Fruit fly (Drosophila melanogaster) whole organism, embryonic: ENCODE data around the gene CG9132.
A peak's percentile ranks its signal among the peaks of the same experiment; 100 is the strongest.

ENCODE experiments used
- Abd-B ChIP-seq: fragments of 200-800 bp; sonication (Bioruptor generic); optimal IDR thresholded peaks from 2 replicates; lab custom pipeline; 2018; ENCODE audit warnings: missing biosample characterization, mild to moderate bottlenecking, missing genetic modification characterization, moderate library complexity
- Adf1 ChIP-seq: fragments of 200-800 bp; sonication (Bioruptor generic); IDR thresholded peaks from 2 replicates; pipeline ENCODE4 v1.3.6; 2022; ENCODE audit warnings: missing biosample characterization, missing genetic modification characterization
- Atf6 ChIP-seq: fragments of 200-800 bp; sonication (Bioruptor generic); IDR thresholded peaks from 2 replicates; pipeline ENCODE4 v1.3.6; 2022; ENCODE audit warnings: missing biosample characterization, missing genetic modification characterization
- C15 ChIP-seq: fragments of 200-800 bp; sonication (Bioruptor generic); IDR thresholded peaks from 3 replicates; pipeline ENCODE4 v1.3.6; 2022; ENCODE audit warnings: missing biosample characterization, missing genetic modification characterization
- CG10366 ChIP-seq: fragments of 200-800 bp; sonication (Bioruptor generic); IDR thresholded peaks from 2 replicates; pipeline ENCODE4 v1.3.6; 2022; ENCODE audit warnings: missing biosample characterization, missing genetic modification characterization
- CG12155 ChIP-seq: fragments of 200-800 bp; sonication (Bioruptor generic); optimal IDR thresholded peaks from 3 replicates; lab custom pipeline; 2016; ENCODE audit warnings: missing biosample characterization, missing genetic modification characterization
- CG1233 ChIP-seq: fragments of 200-800 bp; sonication (Bioruptor generic); optimal IDR thresholded peaks from 4 replicates; lab custom pipeline; 2018; ENCODE audit warnings: missing biosample characterization, mild to moderate bottlenecking, missing genetic modification characterization
- CG12744 ChIP-seq: fragments of 200-800 bp; sonication (Bioruptor generic); optimal IDR thresholded peaks from 2 replicates; lab custom pipeline; 2016; ENCODE audit warnings: missing biosample characterization, missing genetic modification characterization
- CG12942 ChIP-seq: fragments of 200-800 bp; sonication (Bioruptor generic); optimal IDR thresholded peaks from 3 replicates; lab custom pipeline; 2016; ENCODE audit warnings: missing biosample characterization, missing genetic modification characterization
- CG1529 ChIP-seq: fragments of 200-800 bp; sonication (Bioruptor generic); optimal IDR thresholded peaks from 3 replicates; lab custom pipeline; 2018; ENCODE audit warnings: missing biosample characterization, missing genetic modification characterization
- CG15514 ChIP-seq: fragments of 200-800 bp; sonication (Bioruptor generic); optimal IDR thresholded peaks from 3 replicates; lab custom pipeline; 2017; ENCODE audit warnings: missing biosample characterization, missing genetic modification characterization, mild to moderate bottlenecking, moderate library complexity, missing genetic modification reagents
- CG1647 ChIP-seq: fragments of 200-800 bp; sonication (Bioruptor generic); optimal IDR thresholded peaks from 3 replicates; lab custom pipeline; 2016; ENCODE audit warnings: missing biosample characterization, missing genetic modification characterization
- CG17829 ChIP-seq: fragments of 200-800 bp; optimal IDR thresholded peaks from 2 replicates; lab custom pipeline; 2019; ENCODE audit warnings: missing biosample characterization, mild to moderate bottlenecking, missing genetic modification characterization, moderate library complexity
- CG18599 ChIP-seq: fragments of 200-800 bp; sonication (Bioruptor generic); optimal IDR thresholded peaks from 3 replicates; lab custom pipeline; 2017; ENCODE audit warnings: missing biosample characterization, missing genetic modification characterization, mild to moderate bottlenecking, moderate library complexity, missing genetic modification reagents
- CG33213 ChIP-seq: fragments of 200-800 bp; sonication (Bioruptor generic); optimal IDR thresholded peaks from 3 replicates; lab custom pipeline; 2016; ENCODE audit warnings: missing biosample characterization, missing genetic modification characterization
- CG4404 ChIP-seq: fragments of 200-800 bp; sonication (Bioruptor generic); IDR thresholded peaks from 2 replicates; pipeline ENCODE4 v1.3.6; 2022; ENCODE audit warnings: missing biosample characterization, missing genetic modification characterization
- CG4820 ChIP-seq: fragments of 200-800 bp; sonication (Bioruptor generic); optimal IDR thresholded peaks from 3 replicates; lab custom pipeline; 2016; ENCODE audit warnings: missing biosample characterization, missing genetic modification characterization
- CG6175 ChIP-seq: fragments of 200-800 bp; sonication (Bioruptor generic); IDR thresholded peaks from 3 replicates; pipeline ENCODE4 v1.3.6; 2022; ENCODE audit warnings: missing biosample characterization, missing genetic modification characterization
- CG7745 ChIP-seq: fragments of 200-800 bp; sonication (Bioruptor generic); optimal IDR thresholded peaks from 2 replicates; lab custom pipeline; 2018; ENCODE audit warnings: missing biosample characterization, mild to moderate bottlenecking, missing genetic modification characterization, moderate library complexity
- CG8388 ChIP-seq: fragments of 200-800 bp; sonication (Bioruptor generic); optimal IDR thresholded peaks from 2 replicates; lab custom pipeline; 2019; ENCODE audit warnings: missing biosample characterization, mild to moderate bottlenecking, missing genetic modification characterization, moderate library complexity
- CG8944 ChIP-seq: fragments of 200-800 bp; sonication (Bioruptor generic); optimal IDR thresholded peaks from 3 replicates; lab custom pipeline; 2016; ENCODE audit warnings: missing biosample characterization, missing genetic modification characterization
- CG9797 ChIP-seq: fragments of 200-800 bp; sonication (Bioruptor generic); optimal IDR thresholded peaks from 3 replicates; lab custom pipeline; 2018; ENCODE audit warnings: missing biosample characterization, mild to moderate bottlenecking, missing genetic modification characterization
- Dad ChIP-seq: fragments of 200-800 bp; sonication (Bioruptor generic); optimal IDR thresholded peaks from 3 replicates; lab custom pipeline; 2016; ENCODE audit warnings: missing biosample characterization, missing genetic modification characterization
- Dbx ChIP-seq: fragments of 200-800 bp; sonication (Bioruptor generic); IDR thresholded peaks from 3 replicates; pipeline ENCODE4 v1.3.6; 2022; ENCODE audit warnings: missing biosample characterization, missing genetic modification characterization
- Doc2 ChIP-seq: fragments of 200-800 bp; sonication (Bioruptor generic); IDR thresholded peaks from 2 replicates; pipeline ENCODE4 v1.3.6; 2022; ENCODE audit warnings: missing biosample characterization, missing genetic modification characterization
- Dref ChIP-seq: fragments of 200-800 bp; sonication (Bioruptor generic); IDR thresholded peaks from 2 replicates; pipeline ENCODE4 v1.3.6; 2022; ENCODE audit warnings: missing biosample characterization, missing genetic modification characterization
- Drgx ChIP-seq: fragments of 200-800 bp; sonication (Bioruptor generic); IDR thresholded peaks from 2 replicates; pipeline ENCODE4 v1.3.6; 2022; ENCODE audit warnings: missing biosample characterization, missing genetic modification characterization
- Eip74EF ChIP-seq, 2 experiments: fragments of 200-800 bp in 1 of 2; fragments of >200 bp in 1 of 2; sonication (Bioruptor generic) in 1 of 2; optimal IDR thresholded peaks; 2 replicates each; lab custom pipeline; 2017 to 2019; ENCODE audit warnings: missing biosample characterization in 2 of 2, missing genetic modification characterization in 2 of 2, mild to moderate bottlenecking in 1 of 2, moderate library complexity in 1 of 2
- Ets65A ChIP-seq: fragments of 200-800 bp; sonication (Bioruptor generic); peaks from one replicate; lab custom pipeline; 2016; ENCODE audit warnings: missing biosample characterization, missing genetic modification characterization
- Med ChIP-seq: fragments of 200-800 bp; sonication (Bioruptor generic); peaks from one replicate; lab custom pipeline; 2016; ENCODE audit warnings: missing biosample characterization, missing genetic modification characterization, mild to moderate bottlenecking, inconsistent platforms, moderate library complexity
- Opbp ChIP-seq: fragments of 200-800 bp; sonication (Bioruptor generic); IDR thresholded peaks from 3 replicates; pipeline ENCODE4 v1.3.6; 2022; ENCODE audit warnings: missing biosample characterization, missing genetic modification characterization; ENCODE audit not compliant: partially characterized antibody
- Optix ChIP-seq: fragments of 200-800 bp; sonication (Bioruptor generic); IDR thresholded peaks from 3 replicates; pipeline ENCODE4 v1.3.6; 2022; ENCODE audit warnings: missing biosample characterization, missing genetic modification characterization
- Side ChIP-seq: fragments of 200-800 bp; sonication (Bioruptor generic); optimal IDR thresholded peaks from 2 replicates; lab custom pipeline; 2016; ENCODE audit warnings: missing biosample characterization, missing genetic modification characterization
- Sox100B ChIP-seq: fragments of 200-800 bp; sonication (Bioruptor generic); optimal IDR thresholded peaks from 3 replicates; lab custom pipeline; 2018; ENCODE audit warnings: missing biosample characterization, mild to moderate bottlenecking, missing genetic modification characterization
- Sox102F ChIP-seq: fragments of 200-800 bp; sonication (Bioruptor generic); optimal IDR thresholded peaks from 2 replicates; lab custom pipeline; 2018; ENCODE audit warnings: missing biosample characterization, mild to moderate bottlenecking, missing genetic modification characterization, moderate library complexity
- Sry-β ChIP-seq: fragments of 200-800 bp; sonication (Bioruptor generic); optimal IDR thresholded peaks from 2 replicates; lab custom pipeline; 2018; ENCODE audit warnings: missing biosample characterization, mild to moderate bottlenecking, missing genetic modification characterization, moderate library complexity
- bsh ChIP-seq, 2 experiments: fragments of 200-800 bp; sonication (Bioruptor generic); optimal IDR thresholded peaks; 2 replicates each; lab custom pipeline; 2017 to 2018; ENCODE audit warnings: mild to moderate bottlenecking in 2 of 2, missing biosample characterization in 2 of 2, missing genetic modification characterization in 2 of 2, moderate library complexity in 1 of 2
- cato ChIP-seq: fragments of 200-800 bp; sonication (Bioruptor generic); optimal IDR thresholded peaks from 2 replicates; lab custom pipeline; 2016; ENCODE audit warnings: missing biosample characterization, missing genetic modification characterization, borderline replicate concordance
- gfzf ChIP-seq: fragments of 200-800 bp; sonication (Bioruptor generic); optimal IDR thresholded peaks from 2 replicates; lab custom pipeline; 2016; ENCODE audit warnings: missing biosample characterization, mild to moderate bottlenecking, missing genetic modification characterization, moderate library complexity
- grn ChIP-seq: fragments of 200-800 bp; sonication (Bioruptor generic); optimal IDR thresholded peaks from 3 replicates; lab custom pipeline; 2017; ENCODE audit warnings: missing biosample characterization, missing genetic modification characterization
- inv ChIP-seq: fragments of 200-800 bp; sonication (Bioruptor generic); IDR thresholded peaks from 2 replicates; pipeline ENCODE4 v1.3.6; 2022; ENCODE audit warnings: missing biosample characterization, missing genetic modification characterization; ENCODE audit not compliant: partially characterized antibody
- jigr1 ChIP-seq: fragments of 200-800 bp; sonication (Bioruptor generic); IDR thresholded peaks from 3 replicates; pipeline ENCODE4 v1.3.6; 2022; ENCODE audit warnings: missing biosample characterization, missing genetic modification characterization
- mirr ChIP-seq: fragments of 200-800 bp; sonication (Bioruptor generic); optimal IDR thresholded peaks from 3 replicates; lab custom pipeline; 2018; ENCODE audit warnings: missing biosample characterization, mild to moderate bottlenecking, missing genetic modification characterization
- p53 ChIP-seq: fragments of 200-800 bp; sonication (Bioruptor generic); optimal IDR thresholded peaks from 2 replicates; lab custom pipeline; 2016; ENCODE audit warnings: missing biosample characterization, missing genetic modification characterization
- rib ChIP-seq: fragments of 200-800 bp; sonication (Bioruptor generic); IDR thresholded peaks from 2 replicates; pipeline ENCODE4 v1.3.6; 2022; ENCODE audit warnings: missing biosample characterization, missing genetic modification characterization
- tap ChIP-seq: fragments of 200-800 bp; optimal IDR thresholded peaks from 3 replicates; lab custom pipeline; 2019; ENCODE audit warnings: missing biosample characterization, mild to moderate bottlenecking, missing genetic modification characterization, moderate library complexity
- tin ChIP-seq: fragments of 200-800 bp; sonication (Bioruptor generic); optimal IDR thresholded peaks from 3 replicates; lab custom pipeline; 2016; ENCODE audit warnings: missing biosample characterization, missing genetic modification characterization
- tx ChIP-seq: fragments of 200-800 bp; sonication (Bioruptor generic); optimal IDR thresholded peaks from 2 replicates; lab custom pipeline; 2016; ENCODE audit warnings: missing biosample characterization, missing genetic modification characterization
- vfl ChIP-seq: fragments of 200-800 bp; sonication (Bioruptor generic); optimal IDR thresholded peaks from 2 replicates; lab custom pipeline; 2016; ENCODE audit warnings: missing biosample characterization, missing genetic modification characterization
- vvl ChIP-seq: fragments of 200-800 bp; sonication (Bioruptor generic); IDR thresholded peaks from 2 replicates; pipeline ENCODE4 v1.3.6; 2022; ENCODE audit warnings: missing biosample characterization, missing genetic modification characterization

Gene CG9132

dm6 chrX:16782175-16782916 is 18.2 kb downstream of the CG9132 start (continued):
- peak; percentile 29 for TF ChIP-seq vfl (GFP tag; lab: Kevin White, UChicago)
- no peak for TF ChIP-seq CG6175 (GFP tag; lab: Robert Waterston, UW)
- TF ChIP-seq CG12942 (GFP tag; lab: Kevin White, UChicago): peak; percentile 13
- TF ChIP-seq Ets65A: peak; percentile 76
- TF ChIP-seq CG1233: peak; percentile 25
- TF ChIP-seq Dad: no peak
- peak; percentile 37 for TF ChIP-seq CG8944 (GFP tag; lab: Kevin White, UChicago)
- no peak for TF ChIP-seq Opbp
- TF ChIP-seq tin (GFP tag; lab: Kevin White, UChicago): peak; percentile 53
- no peak for TF ChIP-seq jigr1
- TF ChIP-seq Optix (GFP tag; lab: Robert Waterston, UW): peak; percentile 60; the same call in 1 of the 3 replicates
- TF ChIP-seq Dref (GFP tag; lab: Robert Waterston, UW): no peak
- TF ChIP-seq CG15514: peak; percentile 44
- TF ChIP-seq CG17829: no peak
- peak; percentile 14 for TF ChIP-seq grn (GFP tag; lab: Kevin White, UChicago)
- peak; percentile 52 for TF ChIP-seq tx (GFP tag; lab: Kevin White, UChicago)
- TF ChIP-seq CG12744 (GFP tag; lab: Kevin White, UChicago): no peak
- peak; percentile 69 for TF ChIP-seq Sox102F (GFP tag; lab: Kevin White, UChicago)
- TF ChIP-seq CG4820 (GFP tag; lab: Kevin White, UChicago): peak; percentile 37
- no peak for TF ChIP-seq CG1529 (GFP tag; lab: Kevin White, UChicago)
- TF ChIP-seq CG7745 (tag; lab: Kevin White, UChicago): no peak
- TF ChIP-seq bsh (GFP tag; optimal IDR thresholded peaks at IDR 0.05; lab: Kevin White, UChicago): peak in 1 of 2 experiments; percentile 62
- peak; percentile 38 for TF ChIP-seq CG12155
- no peak for TF ChIP-seq Adf1 (GFP tag; lab: Robert Waterston, UW)
- peak; percentile 67 for TF ChIP-seq Drgx (GFP tag; lab: Robert Waterston, UW)
- TF ChIP-seq Med: peak; percentile 87
- peak; percentile 48 for TF ChIP-seq CG10366 (GFP tag; lab: Robert Waterston, UW)
- no peak for TF ChIP-seq rib (GFP tag; lab: Robert Waterston, UW)
- TF ChIP-seq Side (GFP tag; lab: Kevin White, UChicago): peak; percentile 50
- no peak for TF ChIP-seq Doc2 (GFP tag; lab: Robert Waterston, UW)
- TF ChIP-seq CG8388 (GFP tag; lab: Kevin White, UChicago): peak; percentile 41
- TF ChIP-seq inv (GFP tag; lab: Robert Waterston, UW): no peak
- TF ChIP-seq CG18599 (GFP tag; lab: Kevin White, UChicago): peak; percentile 49
- TF ChIP-seq Sry-β (GFP tag; lab: Kevin White, UChicago): no peak
- TF ChIP-seq mirr (GFP tag; lab: Kevin White, UChicago): peak; percentile 45
- no peak for TF ChIP-seq gfzf (GFP tag; lab: Kevin White, UChicago)
- no peak for TF ChIP-seq CG33213 (GFP tag; lab: Kevin White, UChicago)
- TF ChIP-seq CG9797 (GFP tag; lab: Kevin White, UChicago): no peak
- peak; percentile 58 for TF ChIP-seq vvl (GFP tag; lab: Robert Waterston, UW)
- TF ChIP-seq Dbx (GFP tag; lab: Robert Waterston, UW): peak; percentile 51; the same call in 1 of the 3 replicates
- no peak for TF ChIP-seq CG1647 (GFP tag; lab: Kevin White, UChicago)
- TF ChIP-seq p53: no peak
- no peak for TF ChIP-seq Eip74EF (GFP tag; optimal IDR thresholded peaks at IDR 0.05; lab: Kevin White, UChicago)
- TF ChIP-seq Abd-B: peak; percentile 4
- TF ChIP-seq tap (tag; lab: Kevin White, UChicago): peak; percentile 4
- TF ChIP-seq CG4404 (GFP tag; lab: Robert Waterston, UW): no peak
- TF ChIP-seq Atf6 (GFP tag; lab: Robert Waterston, UW): peak; percentile 42; the same call in 1 of the 2 replicates
- peak; percentile 50 for TF ChIP-seq Sox100B (GFP tag; lab: Kevin White, UChicago)
- TF ChIP-seq cato (GFP tag; lab: Kevin White, UChicago): no peak
- 0 out of 3 replicates have a peak, but pooled peaks have one; percentile 33 for TF ChIP-seq C15 (GFP tag; lab: Robert Waterston, UW)
